Worm (Caenorhabditis elegans) whole organism, early embryonic: Measurements from ENCODE around the gene F49H6.8.

Source experiments
- B0310.2 ChIP-seq: sonication (generic microtip); optimal IDR thresholded peaks from 2 replicates; lab custom pipeline; 2016; ENCODE audit warnings: mild to moderate bottlenecking, missing genetic modification characterization, missing compliant biosample characterization
- F13C5.2 ChIP-seq: sonication (generic microtip); optimal IDR thresholded peaks from 2 replicates; lab custom pipeline; 2017; ENCODE audit warnings: mild to moderate bottlenecking, missing genetic modification characterization, inconsistent platforms, missing compliant biosample characterization
- aly-1 ChIP-seq: sonication (generic microtip); optimal IDR thresholded peaks from 2 replicates; lab custom pipeline; 2016; ENCODE audit warnings: missing genetic modification characterization, missing compliant biosample characterization
- ama-1 ChIP-seq: fragments of 150-350 bp; optimal IDR thresholded peaks from 2 replicates; lab custom pipeline; 2014
- ceh-13 ChIP-seq: fragments of 200-800 bp; sonication (Bioruptor generic); optimal IDR thresholded peaks from 2 replicates; lab custom pipeline; 2018; ENCODE audit warnings: mild to moderate bottlenecking, missing genetic modification characterization, missing compliant biosample characterization
- flt-1 ChIP-seq: fragments of 200-800 bp; sonication (Bioruptor generic); IDR thresholded peaks from 2 replicates; pipeline ENCODE4 v1.3.6; 2022; ENCODE audit warnings: missing genetic modification characterization, missing compliant biosample characterization
- scrt-1 ChIP-seq: fragments of 200-800 bp; sonication (Bioruptor generic); IDR thresholded peaks from 2 replicates; pipeline ENCODE4 v1.3.6; 2022; ENCODE audit warnings: missing genetic modification characterization, missing compliant biosample characterization
- tbx-37 ChIP-seq: fragments of 200-800 bp; sonication (Bioruptor generic); conservative IDR thresholded peaks from 2 replicates; pipeline ENCODE4 v1.3.6; 2022; ENCODE audit warnings: missing genetic modification reagents, missing genetic modification characterization, missing compliant biosample characterization
- tra-4 ChIP-seq: sonication (generic microtip); optimal IDR thresholded peaks from 2 replicates; lab custom pipeline; 2017; ENCODE audit warnings: missing genetic modification characterization, missing compliant biosample characterization

- TF ChIP-seq ama-1 (lab: Kevin White, UChicago) (no peak), ceh-13 (no peak), F13C5.2 (tag; lab: Kevin White, UChicago) (no peak), tra-4 (tag; lab: Kevin White, UChicago) (no peak), tbx-37 (no peak), B0310.2 (tag; lab: Kevin White, UChicago) (no peak), aly-1 (tag; lab: Kevin White, UChicago) (no peak), scrt-1 (GFP tag; lab: Robert Waterston, UW) (no peak), flt-1 (GFP tag; lab: Robert Waterston, UW) (no peak)
Measured at ce11 chrV:17021361-17021760, 1.1 kb downstream of the F49H6.8 start, which contains the start of gene F49H6.12.
